Fruit fly (Drosophila melanogaster) whole organism, wandering third instar larva: ENCODE results near the gene NdufA3.

Experiments
- Abd-B ChIP-seq: fragments of >200 bp; optimal IDR thresholded peaks from 2 replicates; lab custom pipeline; 2017; ENCODE audit warnings: missing biosample characterization, missing genetic modification characterization
- CG32264 ChIP-seq: fragments of 200-800 bp; sonication (Bioruptor generic); optimal IDR thresholded peaks from 2 replicates; lab custom pipeline; 2016; ENCODE audit warnings: missing biosample characterization, missing genetic modification characterization
- CG9705 ChIP-seq: fragments of 200-800 bp; sonication (Bioruptor generic); optimal IDR thresholded peaks from 2 replicates; lab custom pipeline; 2018; ENCODE audit warnings: missing biosample characterization, mild to moderate bottlenecking, missing genetic modification characterization
- CrebA ChIP-seq: fragments of 200-800 bp; sonication (Bioruptor generic); optimal IDR thresholded peaks from 2 replicates; lab custom pipeline; 2016; ENCODE audit warnings: missing biosample characterization, mild to moderate bottlenecking, missing genetic modification characterization, borderline replicate concordance
- Dfd ChIP-seq: fragments of >200 bp; optimal IDR thresholded peaks from 2 replicates; lab custom pipeline; 2017; ENCODE audit warnings: missing biosample characterization, missing genetic modification characterization
- Dif ChIP-seq: fragments of 200-275, 200-300 bp; sonication (Bioruptor generic); optimal IDR thresholded peaks from 2 replicates; lab custom pipeline; 2018; ENCODE audit warnings: missing biosample characterization, missing genetic modification characterization; ENCODE audit not compliant: partially characterized antibody
- GATAd ChIP-seq: sonication (Bioruptor generic); optimal IDR thresholded peaks from 2 replicates; lab custom pipeline; 2016; ENCODE audit warnings: missing biosample characterization, missing genetic modification characterization
- HLH106 ChIP-seq: fragments of 200-800 bp; optimal IDR thresholded peaks from 3 replicates; lab custom pipeline; 2019; ENCODE audit warnings: missing biosample characterization, mild to moderate bottlenecking, missing genetic modification characterization, moderate library complexity
- Hnf4 ChIP-seq: fragments of 200-800 bp; sonication (Bioruptor generic); optimal IDR thresholded peaks from 2 replicates; lab custom pipeline; 2016; ENCODE audit warnings: missing biosample characterization, mild to moderate bottlenecking, missing genetic modification characterization
- Hr78 ChIP-seq: fragments of >200 bp; optimal IDR thresholded peaks from 2 replicates; lab custom pipeline; 2017; ENCODE audit warnings: missing biosample characterization, missing genetic modification characterization
- Hr83 ChIP-seq: fragments of 200-300 bp; sonication (Bioruptor generic); optimal IDR thresholded peaks from 2 replicates; lab custom pipeline; 2016; ENCODE audit warnings: missing biosample characterization, mild to moderate bottlenecking, missing genetic modification characterization, moderate library complexity; ENCODE audit not compliant: poor library complexity, severe bottlenecking
- Jra ChIP-seq: sonication (Bioruptor generic); optimal IDR thresholded peaks from 2 replicates; lab custom pipeline; 2016; ENCODE audit warnings: missing biosample characterization, missing genetic modification characterization
- Mio ChIP-seq: sonication (Bioruptor generic); optimal IDR thresholded peaks from 2 replicates; lab custom pipeline; 2016; ENCODE audit warnings: missing biosample characterization, missing genetic modification characterization
- Myc ChIP-seq: fragments of >200 bp; optimal IDR thresholded peaks from 2 replicates; lab custom pipeline; 2017
- N ChIP-seq: fragments of >200 bp; optimal IDR thresholded peaks from 2 replicates; lab custom pipeline; 2018; ENCODE audit warnings: missing biosample characterization, missing external identifiers, missing genetic modification characterization
- OdsH ChIP-seq: fragments of 200-800 bp; sonication (Bioruptor generic); optimal IDR thresholded peaks from 2 replicates; lab custom pipeline; 2016; ENCODE audit warnings: missing biosample characterization, mild to moderate bottlenecking, missing genetic modification characterization
- Rel ChIP-seq, 2 experiments: fragments of 200-800 bp; sonication (Bioruptor generic) in 1 of 2; optimal IDR thresholded peaks; 2 replicates in 1 of 2; 3 replicates in 1 of 2; lab custom pipeline; 2016 to 2019; ENCODE audit warnings: mild to moderate bottlenecking in 2 of 2, missing biosample characterization in 2 of 2, missing genetic modification characterization in 2 of 2, moderate library complexity in 1 of 2
- Sp1 ChIP-seq: fragments of 200-800 bp; sonication (Bioruptor generic); optimal IDR thresholded peaks from 3 replicates; lab custom pipeline; 2019; ENCODE audit warnings: missing biosample characterization, mild to moderate bottlenecking, missing genetic modification characterization, moderate library complexity
- Vsx2 ChIP-seq: fragments of 200-300, 225-300 bp; sonication (Bioruptor generic); optimal IDR thresholded peaks from 2 replicates; lab custom pipeline; 2018; ENCODE audit warnings: missing biosample characterization, missing genetic modification characterization; ENCODE audit not compliant: partially characterized antibody
- br ChIP-seq: fragments of 200-800 bp; sonication (Bioruptor generic); optimal IDR thresholded peaks from 2 replicates; lab custom pipeline; 2016; ENCODE audit warnings: missing biosample characterization, missing genetic modification characterization
- brk ChIP-seq: fragments of 200-800 bp; sonication (Bioruptor generic); optimal IDR thresholded peaks from 2 replicates; lab custom pipeline; 2016; ENCODE audit warnings: missing biosample characterization, mild to moderate bottlenecking, missing genetic modification characterization
- dl ChIP-seq, 2 experiments: fragments of 175-275, 200-275 bp in 1 of 2; fragments of 200-275 bp in 1 of 2; sonication (Bioruptor generic); optimal IDR thresholded peaks; lab custom pipeline; 2018; ENCODE audit warnings: mild to moderate bottlenecking in 2 of 2, missing biosample characterization in 2 of 2, missing genetic modification characterization in 2 of 2, moderate library complexity in 2 of 2; ENCODE audit not compliant: partially characterized antibody in 2 of 2, insufficient read depth in 1 of 2
- dmrt93B ChIP-seq: fragments of 200-800 bp; sonication (Bioruptor generic); optimal IDR thresholded peaks from 2 replicates; lab custom pipeline; 2018; ENCODE audit warnings: missing biosample characterization, mild to moderate bottlenecking, missing genetic modification characterization
- dsf ChIP-seq: sonication (Bioruptor generic); optimal IDR thresholded peaks from 2 replicates; lab custom pipeline; 2016; ENCODE audit warnings: missing biosample characterization, missing genetic modification characterization, borderline replicate concordance
- ey ChIP-seq: fragments of 200-800 bp; sonication (Bioruptor generic); optimal IDR thresholded peaks from 2 replicates; lab custom pipeline; 2016; ENCODE audit warnings: missing biosample characterization, missing genetic modification characterization
- foxo ChIP-seq, 2 experiments: fragments of 200-800 bp; sonication (Bioruptor generic); optimal IDR thresholded peaks; 2 replicates in 1 of 2; 3 replicates in 1 of 2; lab custom pipeline; 2016 to 2017; ENCODE audit warnings: missing biosample characterization in 2 of 2, missing genetic modification characterization in 2 of 2
- fru ChIP-seq: fragments of 200-800 bp; sonication (Bioruptor generic); optimal IDR thresholded peaks from 3 replicates; lab custom pipeline; 2016; ENCODE audit warnings: missing biosample characterization, mild to moderate bottlenecking, missing genetic modification characterization
- h ChIP-seq: fragments of 200-800 bp; sonication (Bioruptor generic); optimal IDR thresholded peaks from 3 replicates; lab custom pipeline; 2016; ENCODE audit warnings: missing biosample characterization, mild to moderate bottlenecking, missing genetic modification characterization
- jim ChIP-seq: fragments of 175-275, 200-325 bp; sonication (Bioruptor generic); optimal IDR thresholded peaks from 2 replicates; lab custom pipeline; 2016; ENCODE audit warnings: missing biosample characterization, mild to moderate bottlenecking, missing genetic modification characterization
- lola ChIP-seq: fragments of >200 bp; optimal IDR thresholded peaks from 2 replicates; lab custom pipeline; 2017; ENCODE audit warnings: missing biosample characterization, missing genetic modification characterization
- pan ChIP-seq: fragments of >200 bp; optimal IDR thresholded peaks from 2 replicates; lab custom pipeline; 2017
- psq ChIP-seq: fragments of 200-800 bp; sonication (Bioruptor generic); optimal IDR thresholded peaks from 3 replicates; lab custom pipeline; 2017; ENCODE audit warnings: missing biosample characterization, mild to moderate bottlenecking, missing genetic modification characterization, moderate library complexity
- rgr ChIP-seq: fragments of 200-800 bp; sonication (Bioruptor generic); optimal IDR thresholded peaks from 3 replicates; lab custom pipeline; 2016; ENCODE audit warnings: missing biosample characterization, mild to moderate bottlenecking, missing genetic modification characterization
- sage ChIP-seq: fragments of 200-800 bp; sonication (Bioruptor generic); optimal IDR thresholded peaks from 2 replicates; lab custom pipeline; 2016; ENCODE audit warnings: missing biosample characterization, mild to moderate bottlenecking, missing genetic modification characterization
- sv ChIP-seq: fragments of 200-800 bp; sonication (Bioruptor generic); optimal IDR thresholded peaks from 3 replicates; lab custom pipeline; 2016; ENCODE audit warnings: missing biosample characterization, missing genetic modification characterization
- tai ChIP-seq: sonication (Bioruptor generic); optimal IDR thresholded peaks from 2 replicates; lab custom pipeline; 2016; ENCODE audit warnings: missing biosample characterization, missing genetic modification characterization
- usp ChIP-seq: fragments of >200 bp; optimal IDR thresholded peaks from 2 replicates; lab custom pipeline; 2017; ENCODE audit warnings: missing biosample characterization, missing genetic modification characterization
- woc ChIP-seq: sonication (Bioruptor generic); optimal IDR thresholded peaks from 2 replicates; lab custom pipeline; 2016; ENCODE audit warnings: missing biosample characterization, mild to moderate bottlenecking, missing genetic modification characterization

The NdufA3 gene

dm6 chrX:9152127-9152598 lies 7.7 kb downstream of the NdufA3 start:
- TF ChIP-seq Hnf4 (GFP tag; lab: Kevin White, UChicago), result no peak
- TF ChIP-seq pan (lab: Kevin White, UChicago), result no peak
- TF ChIP-seq OdsH (GFP tag; lab: Kevin White, UChicago), result no peak
- TF ChIP-seq CrebA (GFP tag; lab: Kevin White, UChicago), result no peak
- TF ChIP-seq Vsx2 (GFP tag; lab: Kevin White, UChicago), result no peak
- no peak for TF ChIP-seq Dif (GFP tag; lab: Kevin White, UChicago)
- TF ChIP-seq Rel (GFP tag; optimal IDR thresholded peaks at IDR 0.05; lab: Kevin White, UChicago), result peak; percentile 42
- TF ChIP-seq Rel (tag; optimal IDR thresholded peaks at IDR 0.05; lab: Kevin White, UChicago), result peak; percentile 69
- no peak for TF ChIP-seq dsf (GFP tag; lab: Kevin White, UChicago)
- no peak for TF ChIP-seq Mio (GFP tag; lab: Kevin White, UChicago)
- peak; percentile 9 for TF ChIP-seq ey
- no peak for TF ChIP-seq GATAd
- TF ChIP-seq foxo (GFP tag; optimal IDR thresholded peaks at IDR 0.05; lab: Kevin White, UChicago), result peak in 1 of 2 experiments; percentile 54
- TF ChIP-seq h (GFP tag; lab: Kevin White, UChicago), result peak; percentile 61
- TF ChIP-seq psq (GFP tag; lab: Kevin White, UChicago), result peak; percentile 41
- peak; percentile 51 for TF ChIP-seq Sp1 (GFP tag; lab: Kevin White, UChicago)
- no peak for TF ChIP-seq CG9705 (GFP tag; lab: Kevin White, UChicago)
- peak; percentile 48 for TF ChIP-seq woc (GFP tag; lab: Kevin White, UChicago)
- TF ChIP-seq sv, result peak; percentile 24
- TF ChIP-seq br, result no peak
- peak; percentile 65 for TF ChIP-seq fru (GFP tag; lab: Kevin White, UChicago)
- no peak for TF ChIP-seq Dfd (GFP tag; lab: Kevin White, UChicago)
- peak; percentile 84 for TF ChIP-seq Hr83 (GFP tag; lab: Kevin White, UChicago)
- TF ChIP-seq Hr78, result no peak
- TF ChIP-seq rgr (GFP tag; lab: Kevin White, UChicago), result peak; percentile 52
- no peak for TF ChIP-seq brk (GFP tag; lab: Kevin White, UChicago)
- TF ChIP-seq HLH106 (tag; lab: Kevin White, UChicago), result peak; percentile 42
- TF ChIP-seq dmrt93B (GFP tag; lab: Kevin White, UChicago), result no peak
- TF ChIP-seq Abd-B (GFP tag; lab: Kevin White, UChicago), result no peak
- no peak for TF ChIP-seq usp (GFP tag; lab: Kevin White, UChicago)
- peak; percentile 47 for TF ChIP-seq Jra (GFP tag; lab: Kevin White, UChicago)
- peak in 1 of 2 experiments; percentile 41 for TF ChIP-seq dl (GFP tag; optimal IDR thresholded peaks at IDR 0.05; lab: Kevin White, UChicago; ENCODE audit: insufficient read depth in 1 of 2, partially characterized antibody in 2 of 2)
- TF ChIP-seq tai (GFP tag; lab: Kevin White, UChicago), result no peak
- TF ChIP-seq Myc (lab: Kevin White, UChicago), result no peak
- TF ChIP-seq sage, result no peak
- peak; percentile 88 for TF ChIP-seq jim (GFP tag; lab: Kevin White, UChicago)
- TF ChIP-seq CG32264 (GFP tag; lab: Kevin White, UChicago), result no peak
- no peak for TF ChIP-seq lola
- peak; percentile 65 for TF ChIP-seq N (GFP tag; lab: Kevin White, UChicago)
- TF ChIP-seq, all 38 proteins: peak for 16

- TF ChIP-seq jim (GFP tag; lab: Kevin White, UChicago) (no peak), Dfd (GFP tag; lab: Kevin White, UChicago) (peak; percentile 48), h (GFP tag; lab: Kevin White, UChicago) (peak; percentile 6), GATAd (no peak), foxo (GFP tag; optimal IDR thresholded peaks at IDR 0.05; lab: Kevin White, UChicago) (no peak), lola (no peak), Myc (lab: Kevin White, UChicago) (peak; percentile 13), Dif (GFP tag; lab: Kevin White, UChicago) (no peak)
These were observed 10.8 kb downstream of the NdufA3 start, which contains the start of the genes fh and Bap111 for dm6 chrX:9148989-9149522. Gene fh, minus strand, starts transcription at chrX:9149071. Gene Bap111, plus strand, starts transcription at chrX:9149309.
